Worm (Caenorhabditis elegans) whole organism, mixed stage, embryonic: ENCODE results near the gene ethe-1.

Source experiments
- cnd-1 ChIP-seq: fragments of 200-800 bp; sonication (Bioruptor generic); optimal IDR thresholded peaks from 2 replicates; lab custom pipeline; 2018; ENCODE audit warnings: mild to moderate bottlenecking, missing genetic modification characterization, missing compliant biosample characterization
- elt-3 ChIP-seq: fragments of 150-350 bp; optimal IDR thresholded peaks from 2 replicates; lab custom pipeline; 2014; ENCODE audit warnings: missing biosample characterization, missing genetic modification characterization
- mep-1 ChIP-seq: fragments of 150-350 bp; optimal IDR thresholded peaks from 2 replicates; lab custom pipeline; 2017; ENCODE audit warnings: missing biosample characterization, missing genetic modification reagents, missing genetic modification characterization, inconsistent platforms
- nhr-2 ChIP-seq: fragments of 150-350 bp; optimal IDR thresholded peaks from 2 replicates; lab custom pipeline; 2014; ENCODE audit warnings: missing biosample characterization, missing genetic modification characterization
- nhr-237 ChIP-seq: fragments of 150-350 bp; optimal IDR thresholded peaks from 2 replicates; lab custom pipeline; 2014; ENCODE audit warnings: missing biosample characterization, missing genetic modification characterization
- nhr-28 ChIP-seq: fragments of 150-350 bp; optimal IDR thresholded peaks from 2 replicates; lab custom pipeline; 2014; ENCODE audit warnings: missing biosample characterization, missing genetic modification characterization
- unc-62 ChIP-seq: fragments of 150-350 bp; optimal IDR thresholded peaks from 2 replicates; lab custom pipeline; 2014; ENCODE audit warnings: missing biosample characterization, missing genetic modification reagents, missing genetic modification characterization

DNA sequence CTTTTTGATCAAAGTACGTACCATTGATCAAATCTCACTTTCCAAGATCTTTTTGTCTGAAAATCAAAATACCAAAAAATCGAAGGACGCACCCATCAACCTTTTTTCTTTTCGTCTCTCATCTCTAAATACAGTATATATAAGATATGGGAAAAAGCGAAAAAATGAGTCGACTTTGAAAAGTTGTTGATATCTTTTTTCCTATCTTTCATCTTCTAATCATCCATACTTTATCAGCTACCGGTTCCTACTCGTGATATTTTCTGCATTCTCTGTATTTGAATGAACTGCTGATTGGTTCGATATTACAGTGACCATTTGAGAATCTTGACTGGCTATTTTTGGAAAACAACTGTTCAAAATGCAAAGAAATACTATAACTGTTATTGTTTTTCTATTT is 8.3 kb upstream of the ethe-1 start, which contains the start of gene C33A12.19:
- TF ChIP-seq nhr-237 (tag; lab: Kevin White, UChicago) (no peak), elt-3 (tag; lab: Kevin White, UChicago) (no peak), unc-62 (no peak), cnd-1 (tag; lab: Kevin White, UChicago) (no peak), mep-1 (tag; lab: Kevin White, UChicago) (no peak), nhr-28 (tag; lab: Kevin White, UChicago) (no peak), nhr-2 (tag; lab: Kevin White, UChicago) (no peak)
